Fruit fly (Drosophila melanogaster): Measurements from ENCODE around the gene Nep2.

Nep2 gene

DNA sequence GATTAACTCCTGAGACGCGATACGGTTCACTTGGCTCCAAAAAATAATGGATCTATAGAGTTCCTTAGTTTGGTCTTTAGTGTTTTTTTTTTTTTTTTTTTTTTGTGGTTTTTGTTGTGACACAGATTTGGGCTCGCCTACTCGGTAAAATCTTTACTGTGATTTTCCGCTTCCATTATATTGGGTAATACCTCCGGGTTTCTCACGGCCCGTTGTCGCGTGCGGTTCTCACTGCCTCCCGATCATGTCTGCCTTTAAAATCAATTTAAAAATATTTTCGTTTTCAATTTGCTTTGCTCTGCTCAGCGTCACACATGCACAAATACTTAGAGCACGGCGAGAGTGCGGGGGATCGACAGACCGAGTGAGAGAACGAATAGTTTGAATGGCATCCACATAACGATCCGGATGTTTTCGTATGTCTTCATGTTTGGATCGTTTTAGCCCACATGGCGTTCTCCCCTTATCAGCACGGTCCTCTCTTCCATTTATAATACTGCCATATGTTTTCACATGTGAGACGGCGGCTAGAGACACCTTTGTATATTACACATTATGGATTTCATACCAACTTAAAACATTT is 14.6 kb upstream of the Nep2 start:
- no peak for TF ChIP-seq CG32121 (GFP tag; IDR thresholded peaks at IDR 0.05)
- no peak for TF ChIP-seq CG15710 (tag; optimal IDR thresholded peaks at IDR 0.05)
- TF ChIP-seq CG13204 (GFP tag; optimal IDR thresholded peaks at IDR 0.05): no peak
- no peak for TF ChIP-seq CG12605 (GFP tag; IDR thresholded peaks at IDR 0.05)
- no peak for TF ChIP-seq Ets98B (GFP tag; IDR thresholded peaks at IDR 0.05)
- no peak for TF ChIP-seq CG8159 (tag; optimal IDR thresholded peaks at IDR 0.05)
- TF ChIP-seq fd96Ca (GFP tag; IDR thresholded peaks at IDR 0.05): no peak
- no peak for TF ChIP-seq CG10348 (GFP tag; IDR thresholded peaks at IDR 0.05)
- TF ChIP-seq EcR (GFP tag; optimal IDR thresholded peaks at IDR 0.05): no peak
- TF ChIP-seq CG17806 (tag; optimal IDR thresholded peaks at IDR 0.05): no peak
- TF ChIP-seq CG9948 (tag; optimal IDR thresholded peaks at IDR 0.05): no peak
- no peak for TF ChIP-seq Snoo (tag; optimal IDR thresholded peaks at IDR 0.05)
- no peak for TF ChIP-seq CG34367 (tag; optimal IDR thresholded peaks at IDR 0.05)
- no peak for TF ChIP-seq CG14655 (GFP tag; optimal IDR thresholded peaks at IDR 0.05)
- no peak for TF ChIP-seq CG8301 (tag; optimal IDR thresholded peaks at IDR 0.05)
- TF ChIP-seq rn (GFP tag; IDR thresholded peaks at IDR 0.05): no peak
- no peak for TF ChIP-seq D1 (tag; optimal IDR thresholded peaks at IDR 0.05)
- no peak for TF ChIP-seq gl (tag; optimal IDR thresholded peaks at IDR 0.05)

DNA sequence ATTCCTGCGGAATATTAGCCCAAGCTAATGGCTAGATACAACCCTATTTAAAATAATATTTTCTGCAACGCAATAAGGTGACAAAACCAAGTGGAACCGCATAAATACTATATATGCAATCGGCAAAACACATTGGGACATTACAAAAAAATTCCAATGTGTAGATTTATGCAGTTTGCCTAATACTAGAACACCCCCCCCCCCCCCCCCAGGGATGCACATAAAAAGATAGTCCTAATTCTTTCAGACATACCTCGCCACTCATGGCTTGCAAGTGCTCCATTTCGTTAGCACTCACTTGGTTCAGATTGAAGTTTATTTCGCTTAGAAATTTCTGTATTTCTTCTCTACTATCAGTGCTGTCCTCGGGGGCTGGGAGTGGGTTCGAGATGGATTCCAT is 13.9 kb upstream of the Nep2 start:
- TF ChIP-seq CG34367 (tag; optimal IDR thresholded peaks at IDR 0.05) (no peak), CG10348 (GFP tag; IDR thresholded peaks at IDR 0.05) (no peak), CG13204 (GFP tag; optimal IDR thresholded peaks at IDR 0.05) (no peak), CG8301 (tag; optimal IDR thresholded peaks at IDR 0.05) (no peak), CG14655 (GFP tag; optimal IDR thresholded peaks at IDR 0.05) (peak; percentile 23)

DNA sequence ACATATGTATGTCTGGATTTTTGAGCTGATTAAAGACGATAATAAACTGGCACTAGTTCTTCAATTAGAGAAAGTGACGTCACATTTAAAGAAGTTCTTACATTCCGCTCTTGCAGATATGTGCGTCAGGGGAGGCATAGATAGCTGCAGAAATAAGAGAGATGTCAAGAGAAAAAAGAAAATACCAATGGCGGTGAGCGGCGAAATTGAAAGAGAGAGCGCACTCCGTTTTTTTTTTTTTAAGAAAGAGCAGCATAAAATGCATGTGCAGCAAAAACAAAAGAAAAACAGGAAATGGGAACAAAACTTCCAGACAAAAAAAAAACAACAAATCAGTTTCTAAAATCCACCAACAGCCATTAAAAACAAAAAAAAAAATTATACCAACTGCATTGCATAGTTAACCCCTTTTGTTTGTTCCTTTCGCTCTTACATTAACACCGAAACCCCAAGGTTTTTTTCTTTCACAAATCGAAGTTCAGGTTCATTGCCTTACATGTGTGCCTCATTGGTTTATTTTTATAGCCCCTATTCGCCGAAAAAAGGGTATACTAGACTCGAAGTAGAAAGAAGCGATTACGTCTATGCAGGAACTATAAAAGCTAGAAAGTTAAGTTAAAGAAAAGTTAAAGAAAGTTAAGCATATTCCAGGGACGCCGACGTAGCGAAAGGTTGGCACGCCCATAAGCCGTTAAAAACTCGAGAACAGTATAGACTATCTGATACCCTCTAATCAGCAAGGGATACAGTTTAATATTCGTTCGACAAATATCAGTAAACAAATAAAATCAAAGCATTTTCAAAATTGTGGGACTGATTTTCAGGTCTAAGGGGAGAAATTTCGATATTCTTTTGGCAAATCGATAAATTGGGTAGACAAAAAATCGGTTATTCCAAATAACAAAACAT is 9.2 kb upstream of the Nep2 start:
- TF ChIP-seq Ets98B (GFP tag; IDR thresholded peaks at IDR 0.05) (peak; percentile 84), fd96Ca (GFP tag; IDR thresholded peaks at IDR 0.05) (peak; percentile 66; the same call in 2 of the 3 replicates), CG4496 (GFP tag; IDR thresholded peaks at IDR 0.05) (peak; percentile 87), D1 (tag; optimal IDR thresholded peaks at IDR 0.05) (no peak), CG34367 (tag; optimal IDR thresholded peaks at IDR 0.05) (peak; percentile 62), CG15710 (tag; optimal IDR thresholded peaks at IDR 0.05) (peak; percentile 46), CG14655 (GFP tag; optimal IDR thresholded peaks at IDR 0.05) (peak; percentile 76), CG32121 (GFP tag; IDR thresholded peaks at IDR 0.05) (peak; percentile 63), Pif1B (GFP tag; optimal IDR thresholded peaks at IDR 0.05) (peak; percentile 59), CG17806 (tag; optimal IDR thresholded peaks at IDR 0.05) (peak; percentile 44), CG9948 (tag; optimal IDR thresholded peaks at IDR 0.05) (peak; percentile 43), Pif1A (GFP tag; optimal IDR thresholded peaks at IDR 0.05) (peak; percentile 81), rn (GFP tag; IDR thresholded peaks at IDR 0.05) (0 out of 2 replicates have a peak, but pooled peaks have one; percentile 19), Snoo (tag; optimal IDR thresholded peaks at IDR 0.05) (peak; percentile 10), gl (tag; optimal IDR thresholded peaks at IDR 0.05) (peak; percentile 74), CG10348 (GFP tag; IDR thresholded peaks at IDR 0.05) (no peak), CG12605 (GFP tag; IDR thresholded peaks at IDR 0.05) (peak; percentile 95), CG8159 (tag; optimal IDR thresholded peaks at IDR 0.05) (peak; percentile 49), EcR (GFP tag; optimal IDR thresholded peaks at IDR 0.05) (peak; percentile 78), CG13204 (GFP tag; optimal IDR thresholded peaks at IDR 0.05) (peak; percentile 73), CG8301 (tag; optimal IDR thresholded peaks at IDR 0.05) (peak; percentile 56)

DNA sequence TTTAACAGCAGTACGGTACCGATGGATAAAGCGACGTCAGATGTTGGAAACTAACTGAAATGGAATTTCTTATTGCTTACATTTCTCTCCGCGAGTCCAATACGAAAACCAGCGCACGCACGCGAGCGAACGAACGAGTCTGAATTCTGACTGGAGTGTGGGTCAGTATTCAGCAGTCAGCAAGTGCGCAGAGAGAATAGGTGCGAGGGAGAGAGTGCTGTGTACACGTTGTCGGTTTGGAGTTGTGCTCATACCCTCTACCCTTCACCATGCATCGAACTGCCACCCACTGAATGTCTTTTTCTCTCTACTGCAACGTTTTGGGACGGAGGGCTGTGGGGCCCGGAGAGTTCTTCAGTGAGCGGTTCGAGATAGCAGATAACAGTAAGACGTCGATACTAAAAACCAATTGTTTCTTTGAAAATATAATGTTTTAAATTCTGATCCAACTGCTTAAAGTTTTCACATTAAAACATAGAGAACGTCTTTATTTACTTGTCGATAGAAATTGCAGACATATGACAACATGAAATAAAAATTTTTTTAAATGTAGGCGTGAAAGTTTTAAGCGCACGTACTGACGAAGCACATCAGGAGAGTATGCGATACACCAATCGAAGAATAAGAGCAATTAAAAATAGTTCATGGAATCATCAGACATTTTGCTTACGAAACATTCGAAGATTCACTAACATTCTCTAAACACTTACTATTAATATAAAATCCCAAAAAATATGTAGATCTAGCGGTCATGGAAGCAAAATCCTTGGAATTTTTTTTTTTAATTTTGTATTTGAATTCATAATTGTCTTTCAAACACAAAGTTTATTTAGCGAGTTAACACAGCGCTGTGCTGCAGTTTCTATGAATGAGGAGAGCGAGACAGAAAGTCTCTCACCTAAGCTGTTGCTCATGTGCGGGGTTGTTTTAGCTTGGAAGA is 8.1 kb upstream of the Nep2 start:
- peak; percentile 86 for TF ChIP-seq CG8301 (tag; optimal IDR thresholded peaks at IDR 0.05)
- peak; percentile 77 for TF ChIP-seq D1 (tag; optimal IDR thresholded peaks at IDR 0.05)
- TF ChIP-seq CG17806 (tag; optimal IDR thresholded peaks at IDR 0.05): peak; percentile 65
- no peak for TF ChIP-seq CG12605 (GFP tag; IDR thresholded peaks at IDR 0.05)
- peak; percentile 65 for TF ChIP-seq CG34367 (tag; optimal IDR thresholded peaks at IDR 0.05)
- TF ChIP-seq fd96Ca (GFP tag; IDR thresholded peaks at IDR 0.05): no peak
- TF ChIP-seq CG4496 (GFP tag; IDR thresholded peaks at IDR 0.05): no peak
- peak; percentile 78 for TF ChIP-seq Pif1A (GFP tag; optimal IDR thresholded peaks at IDR 0.05)
- no peak for TF ChIP-seq CG32121 (GFP tag; IDR thresholded peaks at IDR 0.05)
- peak; percentile 43 for TF ChIP-seq Pif1B (GFP tag; optimal IDR thresholded peaks at IDR 0.05)
- peak; percentile 40 for TF ChIP-seq CG13204 (GFP tag; optimal IDR thresholded peaks at IDR 0.05)
- no peak for TF ChIP-seq gl (tag; optimal IDR thresholded peaks at IDR 0.05)
- TF ChIP-seq CG14655 (GFP tag; optimal IDR thresholded peaks at IDR 0.05): peak; percentile 95
- TF ChIP-seq EcR (GFP tag; optimal IDR thresholded peaks at IDR 0.05): peak; percentile 61
- no peak for TF ChIP-seq CG10348 (GFP tag; IDR thresholded peaks at IDR 0.05)
- no peak for TF ChIP-seq Ets98B (GFP tag; IDR thresholded peaks at IDR 0.05)
- TF ChIP-seq CG15710 (tag; optimal IDR thresholded peaks at IDR 0.05): peak; percentile 76
- no peak for TF ChIP-seq rn (GFP tag; IDR thresholded peaks at IDR 0.05)
- peak; percentile 84 for TF ChIP-seq CG8159 (tag; optimal IDR thresholded peaks at IDR 0.05)
- TF ChIP-seq Snoo (tag; optimal IDR thresholded peaks at IDR 0.05): peak; percentile 81
- peak; percentile 81 for TF ChIP-seq CG9948 (tag; optimal IDR thresholded peaks at IDR 0.05)

Measured in whole organism, pupa.